Fruit fly (Drosophila melanogaster) whole organism, embryonic: Measurements from ENCODE around the gene CG15642.

ENCODE experiments used
- Antp ChIP-seq: fragments of 200-800 bp; sonication (Bioruptor generic); optimal IDR thresholded peaks from 3 replicates; lab custom pipeline; 2016; ENCODE audit warnings: missing biosample characterization, missing genetic modification characterization
- BEAF-32 ChIP-seq: fragments of 200-800 bp; sonication (Bioruptor generic); optimal IDR thresholded peaks from 3 replicates; lab custom pipeline; 2017; ENCODE audit warnings: missing biosample characterization, missing genetic modification characterization, mild to moderate bottlenecking, moderate library complexity, missing genetic modification reagents
- Bdp1 ChIP-seq: fragments of 200-800 bp; sonication (Bioruptor generic); optimal IDR thresholded peaks from 3 replicates; lab custom pipeline; 2016; ENCODE audit warnings: missing biosample characterization, missing genetic modification characterization
- CG10431 ChIP-seq: fragments of 200-800 bp; sonication (Bioruptor generic); optimal IDR thresholded peaks from 3 replicates; lab custom pipeline; 2018; ENCODE audit warnings: missing biosample characterization, mild to moderate bottlenecking, missing genetic modification characterization
- CG13123 ChIP-seq: fragments of 200-800 bp; sonication (Bioruptor generic); optimal IDR thresholded peaks from 2 replicates; lab custom pipeline; 2016; ENCODE audit warnings: missing biosample characterization, missing genetic modification characterization
- CG13775 ChIP-seq: fragments of 200-800 bp; sonication (Bioruptor generic); optimal IDR thresholded peaks from 3 replicates; lab custom pipeline; 2017; ENCODE audit warnings: missing biosample characterization, mild to moderate bottlenecking, missing genetic modification characterization
- CG15269 ChIP-seq: fragments of 200-800 bp; sonication (Bioruptor generic); optimal IDR thresholded peaks from 2 replicates; lab custom pipeline; 2018; ENCODE audit warnings: missing biosample characterization, mild to moderate bottlenecking, missing genetic modification characterization, moderate library complexity
- CG1602 ChIP-seq: fragments of 200-800 bp; sonication (Bioruptor generic); optimal IDR thresholded peaks from 3 replicates; lab custom pipeline; 2016; ENCODE audit warnings: missing biosample characterization, missing genetic modification characterization
- CG16779 ChIP-seq: fragments of 200-800 bp; sonication (Bioruptor generic); IDR thresholded peaks from 2 replicates; pipeline ENCODE4 v1.3.6; 2022; ENCODE audit warnings: missing biosample characterization, missing genetic modification characterization
- CG18599 ChIP-seq: fragments of 200-800 bp; sonication (Bioruptor generic); optimal IDR thresholded peaks from 3 replicates; lab custom pipeline; 2017; ENCODE audit warnings: missing biosample characterization, missing genetic modification characterization, mild to moderate bottlenecking, moderate library complexity, missing genetic modification reagents
- CG2116 ChIP-seq: fragments of 200-800 bp; sonication (Bioruptor generic); optimal IDR thresholded peaks from 3 replicates; lab custom pipeline; 2018; ENCODE audit warnings: missing biosample characterization, mild to moderate bottlenecking, missing genetic modification characterization
- CG2889 ChIP-seq: fragments of 200-800 bp; sonication (Bioruptor generic); IDR thresholded peaks from 3 replicates; pipeline ENCODE4 v1.3.6; 2022; ENCODE audit warnings: missing biosample characterization, missing genetic modification characterization
- CG3407 ChIP-seq: fragments of 200-800 bp; sonication (Bioruptor generic); optimal IDR thresholded peaks from 2 replicates; lab custom pipeline; 2018; ENCODE audit warnings: missing biosample characterization, mild to moderate bottlenecking, missing genetic modification characterization
- CG34376 ChIP-seq: fragments of 200-800 bp; sonication (Bioruptor generic); optimal IDR thresholded peaks from 2 replicates; lab custom pipeline; 2018; ENCODE audit warnings: missing biosample characterization, mild to moderate bottlenecking, missing genetic modification characterization
- CG34422 ChIP-seq: fragments of 200-800 bp; sonication (Bioruptor generic); IDR thresholded peaks from 3 replicates; pipeline ENCODE4 v1.3.6; 2022; ENCODE audit warnings: missing biosample characterization, missing genetic modification characterization
- CG4424 ChIP-seq: fragments of 200-800 bp; sonication (Bioruptor generic); optimal IDR thresholded peaks from 3 replicates; lab custom pipeline; 2016; ENCODE audit warnings: missing biosample characterization, missing genetic modification characterization
- CG4617 ChIP-seq: fragments of 200-800 bp; sonication (Bioruptor generic); optimal IDR thresholded peaks from 3 replicates; lab custom pipeline; 2016; ENCODE audit warnings: missing biosample characterization, missing genetic modification characterization, borderline replicate concordance
- CG4730 ChIP-seq: fragments of 200-800 bp; sonication (Bioruptor generic); IDR thresholded peaks from 2 replicates; pipeline ENCODE4 v1.3.6; 2022; ENCODE audit warnings: missing biosample characterization, missing genetic modification characterization
- CG8089 ChIP-seq: fragments of 200-800 bp; sonication (Bioruptor generic); optimal IDR thresholded peaks from 3 replicates; lab custom pipeline; 2016; ENCODE audit warnings: missing biosample characterization, missing genetic modification characterization
- CoRest ChIP-seq: fragments of 200-800 bp; sonication (Bioruptor generic); optimal IDR thresholded peaks from 3 replicates; lab custom pipeline; 2018; ENCODE audit warnings: missing biosample characterization, mild to moderate bottlenecking, missing genetic modification characterization, moderate library complexity
- CrebB ChIP-seq: fragments of 200-800 bp; sonication (Bioruptor generic); optimal IDR thresholded peaks from 3 replicates; lab custom pipeline; 2018; ENCODE audit warnings: missing biosample characterization, mild to moderate bottlenecking, missing genetic modification characterization
- Dad ChIP-seq: fragments of 200-800 bp; sonication (Bioruptor generic); optimal IDR thresholded peaks from 3 replicates; lab custom pipeline; 2016; ENCODE audit warnings: missing biosample characterization, missing genetic modification characterization
- Deaf1 ChIP-seq: fragments of 200-800 bp; optimal IDR thresholded peaks from 3 replicates; lab custom pipeline; 2019; ENCODE audit warnings: missing biosample characterization, mild to moderate bottlenecking, missing genetic modification characterization, moderate library complexity
- Dfd ChIP-seq, 2 experiments: fragments of >200 bp; optimal IDR thresholded peaks; 2 replicates each; lab custom pipeline; 2017; ENCODE audit warnings: missing biosample characterization in 2 of 2, missing genetic modification characterization in 2 of 2
- E2f1 ChIP-seq: fragments of 200-800 bp; sonication (Bioruptor generic); IDR thresholded peaks from 2 replicates; pipeline ENCODE4 v1.3.6; 2022; ENCODE audit warnings: missing biosample characterization, missing genetic modification characterization
- Hr78 ChIP-seq, 2 experiments: fragments of 200-800 bp in 1 of 2; fragments of >200 bp in 1 of 2; sonication (Bioruptor generic) in 1 of 2; optimal IDR thresholded peaks; 2 replicates each; lab custom pipeline; 2017 to 2019; ENCODE audit warnings: missing biosample characterization in 2 of 2, missing genetic modification characterization in 2 of 2, mild to moderate bottlenecking in 1 of 2, moderate library complexity in 1 of 2
- Med ChIP-seq: fragments of 200-800 bp; sonication (Bioruptor generic); peaks from one replicate; lab custom pipeline; 2016; ENCODE audit warnings: missing biosample characterization, missing genetic modification characterization, mild to moderate bottlenecking, inconsistent platforms, moderate library complexity
- Meics ChIP-seq: fragments of 200-800 bp; sonication (Bioruptor generic); optimal IDR thresholded peaks from 2 replicates; lab custom pipeline; 2017; ENCODE audit warnings: missing biosample characterization, mild to moderate bottlenecking, missing genetic modification characterization
- PHDP ChIP-seq: fragments of 200-800 bp; sonication (Bioruptor generic); optimal IDR thresholded peaks from 3 replicates; lab custom pipeline; 2018; ENCODE audit warnings: missing biosample characterization, mild to moderate bottlenecking, missing genetic modification characterization, moderate library complexity
- Poxn ChIP-seq: fragments of 200-800 bp; sonication (Bioruptor generic); IDR thresholded peaks from 2 replicates; pipeline ENCODE4 v1.3.6; 2022; ENCODE audit warnings: missing biosample characterization, missing genetic modification characterization
- Rx ChIP-seq: fragments of 200-800 bp; sonication (Bioruptor generic); IDR thresholded peaks from 2 replicates; pipeline ENCODE4 v1.3.6; 2022; ENCODE audit warnings: missing biosample characterization, missing genetic modification characterization
- Sin3A ChIP-seq: fragments of >200 bp; optimal IDR thresholded peaks from 2 replicates; lab custom pipeline; 2018
- Sox100B ChIP-seq: fragments of 200-800 bp; sonication (Bioruptor generic); optimal IDR thresholded peaks from 3 replicates; lab custom pipeline; 2018; ENCODE audit warnings: missing biosample characterization, mild to moderate bottlenecking, missing genetic modification characterization
- Trl ChIP-seq, 3 experiments: fragments of >200 bp in 2 of 3; fragments of 200-800 bp in 1 of 3; sonication (Bioruptor generic) in 1 of 3; optimal IDR thresholded peaks; 2 replicates in 1 of 3; 3 replicates in 2 of 3; lab custom pipeline; 2016 to 2017; ENCODE audit warnings: missing biosample characterization in 1 of 3, missing genetic modification characterization in 1 of 3
- ara ChIP-seq: fragments of 200-800 bp; sonication (Bioruptor generic); IDR thresholded peaks from 2 replicates; pipeline ENCODE4 v1.3.6; 2022; ENCODE audit warnings: missing biosample characterization, missing genetic modification characterization
- chm ChIP-seq: fragments of 200-800 bp; sonication (Bioruptor generic); IDR thresholded peaks from 2 replicates; pipeline ENCODE4 v1.3.6; 2022; ENCODE audit warnings: missing biosample characterization, missing genetic modification characterization
- dmrt11E ChIP-seq: fragments of 200-800 bp; sonication (Bioruptor generic); optimal IDR thresholded peaks from 3 replicates; lab custom pipeline; 2018; ENCODE audit warnings: missing biosample characterization, mild to moderate bottlenecking, missing genetic modification characterization, moderate library complexity
- ftz-f1 ChIP-seq: fragments of 200-800 bp; sonication (Bioruptor generic); optimal IDR thresholded peaks from 2 replicates; lab custom pipeline; 2016; ENCODE audit warnings: missing biosample characterization, missing genetic modification characterization
- gem ChIP-seq: fragments of 200-800 bp; sonication (Bioruptor generic); optimal IDR thresholded peaks from 2 replicates; lab custom pipeline; 2019; ENCODE audit warnings: missing biosample characterization, mild to moderate bottlenecking, missing genetic modification characterization, moderate library complexity
- grn ChIP-seq: fragments of 200-800 bp; sonication (Bioruptor generic); optimal IDR thresholded peaks from 3 replicates; lab custom pipeline; 2017; ENCODE audit warnings: missing biosample characterization, missing genetic modification characterization
- lab ChIP-seq: fragments of 200-800 bp; sonication (Bioruptor generic); optimal IDR thresholded peaks from 3 replicates; lab custom pipeline; 2017; ENCODE audit warnings: missing biosample characterization, missing genetic modification characterization, mild to moderate bottlenecking, moderate library complexity, missing genetic modification reagents
- lbe ChIP-seq: fragments of 200-800 bp; sonication (Bioruptor generic); optimal IDR thresholded peaks from 2 replicates; lab custom pipeline; 2016; ENCODE audit warnings: missing biosample characterization, mild to moderate bottlenecking, missing genetic modification characterization
- lola ChIP-seq, 3 experiments: fragments of >200 bp in 2 of 3; fragments of 200-800 bp in 1 of 3; sonication (Bioruptor generic) in 1 of 3; optimal IDR thresholded peaks; 2 replicates each; lab custom pipeline; 2017 to 2019; ENCODE audit warnings: missing biosample characterization in 3 of 3, missing genetic modification characterization in 3 of 3, mild to moderate bottlenecking in 1 of 3, moderate library complexity in 1 of 3
- row ChIP-seq: fragments of 200-800 bp; sonication (Bioruptor generic); IDR thresholded peaks from 3 replicates; pipeline ENCODE4 v1.3.6; 2022; ENCODE audit warnings: missing biosample characterization, missing genetic modification characterization
- sisA ChIP-seq: fragments of 200-800 bp; sonication (Bioruptor generic); IDR thresholded peaks from 2 replicates; pipeline ENCODE4 v1.3.6; 2022; ENCODE audit warnings: missing biosample characterization, missing genetic modification characterization
- sr ChIP-seq: fragments of 200-800 bp; sonication (Bioruptor generic); IDR thresholded peaks from 3 replicates; pipeline ENCODE4 v1.3.6; 2022; ENCODE audit warnings: missing biosample characterization, missing genetic modification characterization
- tll ChIP-seq, 2 experiments: fragments of 200-800 bp in 1 of 2; fragments of >200 bp in 1 of 2; sonication (Bioruptor generic) in 1 of 2; optimal IDR thresholded peaks; 2 replicates each; lab custom pipeline; 2017 to 2019; ENCODE audit warnings: missing biosample characterization in 2 of 2, missing genetic modification characterization in 2 of 2, mild to moderate bottlenecking in 1 of 2, moderate library complexity in 1 of 2
- tna ChIP-seq: fragments of 200-800 bp; sonication (Bioruptor generic); IDR thresholded peaks from 2 replicates; pipeline ENCODE4 v1.3.6; 2022; ENCODE audit warnings: missing biosample characterization, missing genetic modification characterization; ENCODE audit not compliant: partially characterized antibody

Gene CG15642

DNA sequence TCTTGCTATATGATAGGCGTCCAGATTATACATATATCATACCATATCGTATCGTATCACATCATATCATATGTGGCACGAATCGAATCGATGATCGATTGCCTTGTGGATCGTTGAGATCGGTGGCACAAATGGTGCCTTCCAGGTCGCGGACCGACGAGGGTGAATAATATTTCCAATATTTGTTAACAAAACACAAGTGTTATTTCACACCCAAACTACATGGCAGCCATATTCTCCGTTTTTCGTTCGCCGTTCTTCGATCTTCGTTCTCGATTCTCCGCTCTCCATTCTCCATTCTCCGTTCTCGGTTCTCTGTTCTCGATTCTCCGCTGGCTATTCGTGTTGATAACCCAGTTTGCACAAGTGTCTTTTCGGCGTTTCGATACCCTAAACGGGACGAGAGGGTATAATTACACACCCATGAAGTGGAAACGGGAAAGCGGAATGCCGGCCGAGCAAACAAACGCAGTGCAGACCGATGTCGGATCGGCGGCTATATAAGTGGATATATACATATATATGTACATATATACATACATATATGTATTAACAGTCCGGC lies 34.2 kb upstream of the CG15642 start (continued):
- TF ChIP-seq chm (GFP tag; lab: Robert Waterston, UW) (no peak), CG10431 (GFP tag; lab: Kevin White, UChicago) (peak; percentile 19), dmrt11E (tag; lab: Kevin White, UChicago) (no peak), tna (GFP tag; lab: Robert Waterston, UW) (no peak), PHDP (tag; lab: Kevin White, UChicago) (no peak), CG2889 (GFP tag; lab: Robert Waterston, UW) (no peak), lola (GFP tag; optimal IDR thresholded peaks at IDR 0.05; lab: Kevin White, UChicago) (no peak), E2f1 (GFP tag; lab: Robert Waterston, UW) (no peak), CG13775 (GFP tag; lab: Kevin White, UChicago) (no peak), Sox100B (GFP tag; lab: Kevin White, UChicago) (no peak), tll (GFP tag; optimal IDR thresholded peaks at IDR 0.05; lab: Kevin White, UChicago) (no peak), Dad (GFP tag; lab: Kevin White, UChicago) (no peak), CG4617 (GFP tag; lab: Kevin White, UChicago) (no peak), Bdp1 (GFP tag; lab: Kevin White, UChicago) (no peak), Med (GFP tag; lab: Kevin White, UChicago) (peak; percentile 68), Trl (optimal IDR thresholded peaks at IDR 0.05; lab: Kevin White, UChicago) (peak in 1 of 2 experiments; percentile 5), Trl (GFP tag; optimal IDR thresholded peaks at IDR 0.05; lab: Kevin White, UChicago) (no peak), Antp (no peak), CG13123 (GFP tag; lab: Kevin White, UChicago) (no peak), gem (no peak), CG3407 (GFP tag; lab: Kevin White, UChicago) (no peak), Dfd (GFP tag; optimal IDR thresholded peaks at IDR 0.05; lab: Kevin White, UChicago) (no peak), CG34422 (GFP tag; lab: Robert Waterston, UW) (no peak), Meics (GFP tag; lab: Kevin White, UChicago) (peak; percentile 21), grn (GFP tag; lab: Kevin White, UChicago) (peak; percentile 37), Hr78 (GFP tag; optimal IDR thresholded peaks at IDR 0.05; lab: Kevin White, UChicago) (no peak), CG18599 (GFP tag; lab: Kevin White, UChicago) (peak; percentile 24), Deaf1 (tag; lab: Kevin White, UChicago) (peak; percentile 14), CG34376 (GFP tag; lab: Kevin White, UChicago) (peak; percentile 28), lab (peak; percentile 60), lbe (GFP tag; lab: Kevin White, UChicago) (no peak), Poxn (GFP tag; lab: Robert Waterston, UW) (no peak), CG1602 (GFP tag; lab: Kevin White, UChicago) (no peak), row (GFP tag; lab: Robert Waterston, UW) (no peak), Sin3A (no peak)
- TF ChIP-seq, all 482 proteins: peak for 19

DNA sequence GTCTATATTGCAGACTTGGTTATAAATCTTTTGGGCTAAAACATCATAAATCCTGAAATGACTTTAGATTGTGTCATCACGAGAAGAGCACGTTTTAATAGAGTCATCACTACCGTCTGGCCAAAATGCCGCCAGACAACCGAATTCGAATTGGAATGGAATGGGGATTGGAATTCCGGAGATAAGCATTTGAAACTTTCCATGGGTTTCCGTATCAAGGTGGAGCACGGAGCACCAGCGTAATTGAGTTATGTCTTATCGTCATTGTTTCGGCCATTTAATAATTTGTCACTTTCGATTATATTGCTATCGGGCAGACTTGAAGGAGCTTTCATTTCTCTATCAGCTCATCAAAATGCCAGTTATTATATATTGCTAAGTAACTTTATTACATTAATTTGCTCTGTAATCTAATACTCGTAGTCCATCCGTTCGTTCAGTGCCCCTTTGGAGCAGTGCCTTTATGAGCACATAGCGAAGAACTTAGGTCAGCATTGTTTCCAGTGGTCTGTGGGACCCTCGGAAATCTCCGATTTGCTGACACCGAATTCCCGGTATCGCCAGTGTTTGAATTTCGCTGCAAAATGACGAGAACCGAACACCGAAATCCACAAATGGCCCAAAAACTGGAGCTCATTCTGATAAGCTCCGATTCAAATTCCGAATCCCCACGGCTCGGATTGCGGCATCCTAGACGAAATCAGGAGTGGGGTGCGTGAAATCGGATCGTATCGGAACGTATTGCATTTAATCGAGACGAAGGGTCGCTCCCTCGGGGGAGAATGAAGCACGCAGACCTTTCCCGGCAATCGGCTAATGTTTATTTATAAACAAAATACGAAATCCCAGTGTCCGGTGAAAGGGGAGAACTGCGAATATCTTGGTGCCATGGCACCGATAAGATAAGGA lies 32.7 kb upstream of the CG15642 start:
- TF ChIP-seq CG2116 (GFP tag; lab: Kevin White, UChicago): no peak
- TF ChIP-seq sr (GFP tag; lab: Robert Waterston, UW): no peak
- no peak for TF ChIP-seq CrebB (tag; lab: Kevin White, UChicago)
- no peak for TF ChIP-seq CG16779 (GFP tag; lab: Robert Waterston, UW)
- TF ChIP-seq sisA (GFP tag; lab: Robert Waterston, UW): no peak
- TF ChIP-seq ftz-f1 (GFP tag; lab: Kevin White, UChicago): no peak
- TF ChIP-seq ara: no peak
- no peak for TF ChIP-seq CG4730 (GFP tag; lab: Robert Waterston, UW)
- no peak for TF ChIP-seq CG8089 (GFP tag; lab: Kevin White, UChicago)
- TF ChIP-seq CoRest (tag; lab: Kevin White, UChicago): no peak
- TF ChIP-seq CG15269 (tag; lab: Kevin White, UChicago): no peak
- no peak for TF ChIP-seq CG4424
- no peak for TF ChIP-seq Dad (GFP tag; lab: Kevin White, UChicago)
- no peak for TF ChIP-seq Rx
- no peak for TF ChIP-seq BEAF-32 (GFP tag; lab: Kevin White, UChicago)
